Worm (Caenorhabditis elegans): ENCODE measurements around the gene ndus-8.
A peak's percentile ranks its signal among the peaks of the same experiment; 100 is the strongest.

ndus-8 gene

DNA sequence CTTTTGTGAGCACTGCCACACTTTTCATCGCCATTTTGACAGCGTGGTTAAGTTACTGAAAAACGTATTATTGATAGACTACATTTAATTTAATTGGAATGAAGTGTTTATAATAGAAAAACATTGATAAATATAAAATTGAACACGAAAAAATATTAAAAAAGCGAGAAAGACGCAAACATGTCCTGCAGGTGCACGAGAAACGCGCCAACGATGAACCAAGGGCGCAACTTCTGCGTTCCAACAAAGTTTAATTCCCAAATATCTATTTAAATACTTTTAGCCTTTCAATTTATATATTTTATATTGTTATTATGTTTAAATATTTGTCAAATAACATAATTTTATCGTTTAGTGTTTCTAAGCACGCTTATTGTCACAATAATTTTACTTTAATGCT lies at the start of gene ndus-8 (continued):
- no peak for TF ChIP-seq B0035.1 (tag; optimal IDR thresholded peaks at IDR 0.05)
- no peak for TF ChIP-seq snpc-1.1 (tag; optimal IDR thresholded peaks at IDR 0.05; ENCODE audit: insufficient read depth)
- no peak for TF ChIP-seq hlh-26 (GFP tag; conservative IDR thresholded peaks at IDR 0.05)
- no peak for TF ChIP-seq mxl-1 (tag; optimal IDR thresholded peaks at IDR 0.05)
- no peak for TF ChIP-seq nhr-179 (tag; optimal IDR thresholded peaks at IDR 0.05)
- TF ChIP-seq hmg-20 (GFP tag; IDR thresholded peaks at IDR 0.05), result no peak
- no peak for TF ChIP-seq nfya-2 (GFP tag; IDR thresholded peaks at IDR 0.05)
- no peak for TF ChIP-seq zim-3 (tag; optimal IDR thresholded peaks at IDR 0.05)
- no peak for TF ChIP-seq K12H6.12 (tag; optimal IDR thresholded peaks at IDR 0.05)
- TF ChIP-seq nfya-1 (tag; optimal IDR thresholded peaks at IDR 0.05; ENCODE audit: borderline replicate concordance, insufficient read depth), result no peak
- no peak for TF ChIP-seq F37B4.10 (GFP tag; IDR thresholded peaks at IDR 0.05)
- TF ChIP-seq sdz-38 (tag; optimal IDR thresholded peaks at IDR 0.05), result no peak
- TF ChIP-seq K11D2.4 (GFP tag; IDR thresholded peaks at IDR 0.05), result no peak
- peak; percentile 20 for TF ChIP-seq lsl-1 (GFP tag; optimal IDR thresholded peaks at IDR 0.05)
- TF ChIP-seq Y95B8A.8 (GFP tag; IDR thresholded peaks at IDR 0.05), result no peak
- TF ChIP-seq F52B5.7 (tag; optimal IDR thresholded peaks at IDR 0.05), result no peak
- no peak; the same call in 1 of the 2 replicates for TF ChIP-seq Y53G8AR.9 (GFP tag; conservative IDR thresholded peaks at IDR 0.05)
- no peak for TF ChIP-seq dpl-1 (GFP tag; optimal IDR thresholded peaks at IDR 0.05)
- peak; percentile 37; the same call in 1 of the 2 replicates for TF ChIP-seq hmg-1.2 (GFP tag; IDR thresholded peaks at IDR 0.05)
- no peak for TF ChIP-seq chd-7 (tag; optimal IDR thresholded peaks at IDR 0.05)
- no peak for TF ChIP-seq C06A6.2 (GFP tag; conservative IDR thresholded peaks at IDR 0.05)
- TF ChIP-seq snpc-3.4 (tag; optimal IDR thresholded peaks at IDR 0.05), result peak; percentile 50
- no peak for TF ChIP-seq lir-1 (GFP tag; conservative IDR thresholded peaks at IDR 0.05)
- TF ChIP-seq ztf-6 (GFP tag; IDR thresholded peaks at IDR 0.05), result no peak
- TF ChIP-seq zfh-2 (GFP tag; conservative IDR thresholded peaks at IDR 0.05), result no peak
- 0 out of 2 replicates have a peak, but pooled peaks have one; percentile 37 for TF ChIP-seq attf-3 (GFP tag; conservative IDR thresholded peaks at IDR 0.05)
- TF ChIP-seq lin-35 (GFP tag; optimal IDR thresholded peaks at IDR 0.05), result peak in 1 of 3 experiments; percentile 66
- TF ChIP-seq ZK185.1 (tag; optimal IDR thresholded peaks at IDR 0.05; ENCODE audit: poor library complexity, severe bottlenecking), result peak; percentile 5
- no peak for TF ChIP-seq mel-28 (tag; optimal IDR thresholded peaks at IDR 0.05; ENCODE audit: borderline replicate concordance)
- no peak for TF ChIP-seq F10E7.11 (tag; optimal IDR thresholded peaks at IDR 0.05)
- no peak for TF ChIP-seq snpc-1.3 (tag; optimal IDR thresholded peaks at IDR 0.05; ENCODE audit: insufficient read depth)
- no peak for TF ChIP-seq akir-1 (GFP tag; optimal IDR thresholded peaks at IDR 0.05)
- TF ChIP-seq madf-6 (GFP tag; IDR thresholded peaks at IDR 0.05), result peak; percentile 54; the same call in 1 of the 2 replicates
- no peak for TF ChIP-seq die-1 (tag; optimal IDR thresholded peaks at IDR 0.05)
- TF ChIP-seq ceh-40 (GFP tag; IDR thresholded peaks at IDR 0.05), result no peak
- TF ChIP-seq ceh-27 (GFP tag; optimal IDR thresholded peaks at IDR 0.05), result no peak
- TF ChIP-seq egl-18 (GFP tag; IDR thresholded peaks at IDR 0.05), result no peak
- TF ChIP-seq attf-6 (GFP tag; IDR thresholded peaks at IDR 0.05), result no peak
- no peak for TF ChIP-seq sptf-2 (GFP tag; optimal IDR thresholded peaks at IDR 0.05)

DNA sequence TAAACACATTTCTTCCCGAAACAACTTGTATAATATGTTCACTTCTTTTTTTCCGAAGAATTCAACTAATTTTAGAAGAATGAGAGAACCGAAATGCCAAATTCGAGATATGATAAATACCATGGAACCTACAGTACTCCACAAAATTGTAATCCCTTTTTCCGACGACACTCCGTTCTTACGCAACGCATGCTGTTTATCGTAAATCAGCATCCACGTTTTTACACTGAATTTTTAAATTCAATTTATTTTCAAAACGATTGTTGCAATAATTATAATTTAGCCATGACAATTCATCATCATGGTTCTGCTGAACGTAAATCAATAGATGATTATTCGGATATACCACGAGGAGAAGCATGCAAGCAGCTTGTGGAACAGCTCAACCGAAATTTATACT lies 47.2 kb upstream of the ndus-8 start, which contains the start of gene B0361.3:
Gene B0361.3, plus strand, starts transcription at position 284 of the 400 bp plus-strand sequence.
- peak; percentile 66; the same call in 1 of the 2 replicates for TF ChIP-seq attf-3 (GFP tag; conservative IDR thresholded peaks at IDR 0.05)
- TF ChIP-seq snpc-4 (GFP tag; optimal IDR thresholded peaks at IDR 0.05), result no peak
- TF ChIP-seq snpc-4 (tag; optimal IDR thresholded peaks at IDR 0.05), result peak in 1 of 4 experiments; percentile 55
- no peak for TF ChIP-seq lir-1 (GFP tag; conservative IDR thresholded peaks at IDR 0.05)

Data from whole organism, young adult.